Worm (Caenorhabditis elegans) whole organism, L4 larva: ENCODE measurements around the gene C08A9.3.

Experiments
- daf-12 ChIP-seq: fragments of 150-350 bp; optimal IDR thresholded peaks from 2 replicates; lab custom pipeline; 2014; ENCODE audit warnings: missing biosample characterization, missing genetic modification reagents, missing genetic modification characterization
- duxl-1 ChIP-seq: sonication (generic microtip); optimal IDR thresholded peaks from 2 replicates; lab custom pipeline; 2016; ENCODE audit warnings: mild to moderate bottlenecking, missing genetic modification characterization, moderate library complexity, missing compliant biosample characterization; ENCODE audit not compliant: poor library complexity

- no peak for TF ChIP-seq daf-12 (tag; lab: Kevin White, UChicago)
- TF ChIP-seq duxl-1 (tag; lab: Kevin White, UChicago): no peak
Observed at ce11 chrX:17058340-17058739, 34.8 kb downstream of the C08A9.3 start.
